Fruit fly (Drosophila melanogaster) whole organism, wandering third instar larva: ENCODE data around the gene Tpt.

Experiments used
- CG9705 ChIP-seq: fragments of 200-800 bp; sonication (Bioruptor generic); optimal IDR thresholded peaks from 2 replicates; lab custom pipeline; 2018; ENCODE audit warnings: missing biosample characterization, mild to moderate bottlenecking, missing genetic modification characterization
- Dfd ChIP-seq: fragments of >200 bp; optimal IDR thresholded peaks from 2 replicates; lab custom pipeline; 2017; ENCODE audit warnings: missing biosample characterization, missing genetic modification characterization
- HLH106 ChIP-seq: fragments of 200-800 bp; optimal IDR thresholded peaks from 3 replicates; lab custom pipeline; 2019; ENCODE audit warnings: missing biosample characterization, mild to moderate bottlenecking, missing genetic modification characterization, moderate library complexity
- N ChIP-seq: fragments of >200 bp; optimal IDR thresholded peaks from 2 replicates; lab custom pipeline; 2018; ENCODE audit warnings: missing biosample characterization, missing external identifiers, missing genetic modification characterization
- dmrt93B ChIP-seq: fragments of 200-800 bp; sonication (Bioruptor generic); optimal IDR thresholded peaks from 2 replicates; lab custom pipeline; 2018; ENCODE audit warnings: missing biosample characterization, mild to moderate bottlenecking, missing genetic modification characterization
- psq ChIP-seq: fragments of 200-800 bp; sonication (Bioruptor generic); optimal IDR thresholded peaks from 3 replicates; lab custom pipeline; 2017; ENCODE audit warnings: missing biosample characterization, mild to moderate bottlenecking, missing genetic modification characterization, moderate library complexity
- rgr ChIP-seq: fragments of 200-800 bp; sonication (Bioruptor generic); optimal IDR thresholded peaks from 3 replicates; lab custom pipeline; 2016; ENCODE audit warnings: missing biosample characterization, mild to moderate bottlenecking, missing genetic modification characterization
- usp ChIP-seq: fragments of >200 bp; optimal IDR thresholded peaks from 2 replicates; lab custom pipeline; 2017; ENCODE audit warnings: missing biosample characterization, missing genetic modification characterization
- woc ChIP-seq: sonication (Bioruptor generic); optimal IDR thresholded peaks from 2 replicates; lab custom pipeline; 2016; ENCODE audit warnings: missing biosample characterization, mild to moderate bottlenecking, missing genetic modification characterization

DNA sequence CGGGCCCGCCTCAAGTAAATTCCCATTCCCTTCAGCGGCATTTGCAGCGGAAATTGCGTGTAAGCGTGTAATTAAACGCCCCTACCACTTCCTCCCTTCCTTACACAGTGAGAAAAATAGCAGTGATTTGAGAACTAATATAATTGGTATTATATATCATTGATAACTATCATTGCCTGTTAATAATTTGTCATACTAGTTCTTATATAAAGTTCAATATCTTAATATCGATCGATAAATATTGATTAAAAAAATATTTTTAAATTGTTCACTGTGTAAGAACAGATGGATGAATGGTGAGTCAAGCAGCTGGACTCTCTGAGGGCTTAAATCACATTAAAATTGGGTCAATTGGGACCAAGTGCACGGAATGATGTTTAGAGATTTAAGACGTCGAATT is 40.0 kb upstream of the Tpt start:
- TF ChIP-seq CG9705 (GFP tag; lab: Kevin White, UChicago): no peak
- TF ChIP-seq N (GFP tag; lab: Kevin White, UChicago): no peak
- peak; percentile 59 for TF ChIP-seq HLH106
- no peak for TF ChIP-seq rgr (GFP tag; lab: Kevin White, UChicago)
- no peak for TF ChIP-seq Dfd (GFP tag; lab: Kevin White, UChicago)
- no peak for TF ChIP-seq psq (GFP tag; lab: Kevin White, UChicago)
- no peak for TF ChIP-seq woc (GFP tag; lab: Kevin White, UChicago)
- TF ChIP-seq usp (GFP tag; lab: Kevin White, UChicago): no peak
- TF ChIP-seq dmrt93B: no peak
